Worm (Caenorhabditis elegans) whole organism, L4 larva: Measurements from ENCODE around the gene C18D4.3.

Experiments used
- F44E2.7 ChIP-seq: fragments of 200-800 bp; sonication (Bioruptor generic); IDR thresholded peaks from 2 replicates; pipeline ENCODE4 v2.1.2; 2022; ENCODE audit warnings: missing genetic modification characterization, missing compliant biosample characterization
- ama-1 ChIP-seq: fragments of 150-350 bp; optimal IDR thresholded peaks from 2 replicates; lab custom pipeline; 2014; ENCODE audit warnings: inconsistent platforms, mixed read lengths
- ceh-82 ChIP-seq: sonication (generic microtip); optimal IDR thresholded peaks from 2 replicates; lab custom pipeline; 2017; ENCODE audit warnings: missing biosample characterization, missing genetic modification characterization
- dmd-9 ChIP-seq: fragments of 200-800 bp; sonication (Bioruptor generic); IDR thresholded peaks from 2 replicates; pipeline ENCODE4 v1.3.6; 2022; ENCODE audit warnings: missing genetic modification reagents, missing genetic modification characterization, missing compliant biosample characterization
- dve-1 ChIP-seq: sonication (generic microtip); optimal IDR thresholded peaks from 2 replicates; lab custom pipeline; 2017; ENCODE audit warnings: antibody characterized with exemption, mild to moderate bottlenecking, missing genetic modification characterization, missing compliant biosample characterization; ENCODE audit not compliant: insufficient read depth
- nhr-11 ChIP-seq: fragments of 150-350 bp; optimal IDR thresholded peaks from 2 replicates; lab custom pipeline; 2014; ENCODE audit warnings: missing biosample characterization, missing genetic modification characterization
- rbr-2 ChIP-seq: sonication (generic microtip); optimal IDR thresholded peaks from 2 replicates; lab custom pipeline; 2016; ENCODE audit warnings: missing genotype, missing genetic modification characterization, missing compliant biosample characterization
- spr-1 ChIP-seq: sonication (generic microtip); optimal IDR thresholded peaks from 2 replicates; lab custom pipeline; 2016; ENCODE audit warnings: mild to moderate bottlenecking, missing genetic modification characterization, missing compliant biosample characterization

ce11 chrV:17531410-17531809 is 1.2 kb downstream of the C18D4.3 start, which contains the start of gene C18D4.4:
- TF ChIP-seq dmd-9, result no peak
- TF ChIP-seq ceh-82, result no peak
- no peak for TF ChIP-seq F44E2.7 (GFP tag; lab: Robert Waterston, UW)
- TF ChIP-seq nhr-11 (tag; lab: Kevin White, UChicago), result no peak
- no peak for TF ChIP-seq dve-1
- TF ChIP-seq rbr-2 (tag; lab: Kevin White, UChicago), result no peak
- no peak for TF ChIP-seq spr-1 (tag; lab: Kevin White, UChicago)
- no peak for TF ChIP-seq ama-1 (lab: Kevin White, UChicago)
